Fruit fly (Drosophila melanogaster): ENCODE measurements around the gene RnpS1.

RnpS1 gene

dm6 chr3R:9596615-9597014 lies 44.8 kb downstream of the RnpS1 start:
- no peak for TF ChIP-seq toe (GFP tag; optimal IDR thresholded peaks at IDR 0.05)
- no peak for TF ChIP-seq CG12768 (GFP tag; optimal IDR thresholded peaks at IDR 0.05)
- no peak for TF ChIP-seq CG5204 (GFP tag; optimal IDR thresholded peaks at IDR 0.05)
- TF ChIP-seq CG7045 (GFP tag; optimal IDR thresholded peaks at IDR 0.05), result no peak
- TF ChIP-seq pad (GFP tag; optimal IDR thresholded peaks at IDR 0.05), result no peak
- TF ChIP-seq kay (GFP tag; ENCODE audit: borderline replicate concordance), result no peak
- TF ChIP-seq Crg-1 (GFP tag; optimal IDR thresholded peaks at IDR 0.05), result no peak
- TF ChIP-seq Hr96 (GFP tag; optimal IDR thresholded peaks at IDR 0.05), result no peak
- TF ChIP-seq Clk (GFP tag; optimal IDR thresholded peaks at IDR 0.05), result no peak
- no peak for TF ChIP-seq CG7101 (tag; optimal IDR thresholded peaks at IDR 0.05)
- TF ChIP-seq tj (GFP tag; optimal IDR thresholded peaks at IDR 0.05), result no peak
- TF ChIP-seq CG1620 (GFP tag; optimal IDR thresholded peaks at IDR 0.05), result no peak
- no peak for TF ChIP-seq cnc (optimal IDR thresholded peaks at IDR 0.05)
- TF ChIP-seq CG11617 (GFP tag; optimal IDR thresholded peaks at IDR 0.05), result no peak
- no peak for TF ChIP-seq bab1 (GFP tag; optimal IDR thresholded peaks at IDR 0.05)
- TF ChIP-seq CG14711 (tag; optimal IDR thresholded peaks at IDR 0.05), result no peak
- TF ChIP-seq CG33017 (tag; optimal IDR thresholded peaks at IDR 0.05), result no peak
- no peak for TF ChIP-seq Mnt (GFP tag; optimal IDR thresholded peaks at IDR 0.05)
- no peak for TF ChIP-seq cic (GFP tag; optimal IDR thresholded peaks at IDR 0.05)
- TF ChIP-seq ovo (GFP tag; optimal IDR thresholded peaks at IDR 0.05), result no peak

dm6 chr3R:9598099-9598498 lies 46.3 kb downstream of the RnpS1 start:
- TF ChIP-seq toe (GFP tag; optimal IDR thresholded peaks at IDR 0.05) (no peak), CG33017 (tag; optimal IDR thresholded peaks at IDR 0.05) (no peak), cnc (optimal IDR thresholded peaks at IDR 0.05) (no peak), pad (GFP tag; optimal IDR thresholded peaks at IDR 0.05) (no peak), CG1620 (GFP tag; optimal IDR thresholded peaks at IDR 0.05) (no peak), CG5204 (GFP tag; optimal IDR thresholded peaks at IDR 0.05) (no peak), CG7101 (tag; optimal IDR thresholded peaks at IDR 0.05) (no peak), ovo (GFP tag; optimal IDR thresholded peaks at IDR 0.05) (no peak)

- peak; percentile 40 for TF ChIP-seq tj (GFP tag; optimal IDR thresholded peaks at IDR 0.05)
- TF ChIP-seq CG1620 (GFP tag; optimal IDR thresholded peaks at IDR 0.05), result peak; percentile 6
- TF ChIP-seq kay (GFP tag; ENCODE audit: borderline replicate concordance), result peak; percentile 81
- peak; percentile 58 for TF ChIP-seq Clk (GFP tag; optimal IDR thresholded peaks at IDR 0.05)
- TF ChIP-seq Crg-1 (GFP tag; optimal IDR thresholded peaks at IDR 0.05), result peak; percentile 60
- TF ChIP-seq cnc (optimal IDR thresholded peaks at IDR 0.05), result no peak
- TF ChIP-seq CG11617 (GFP tag; optimal IDR thresholded peaks at IDR 0.05), result peak; percentile 82
- peak; percentile 82 for TF ChIP-seq CG33017 (tag; optimal IDR thresholded peaks at IDR 0.05)
- peak; percentile 56 for TF ChIP-seq pad (GFP tag; optimal IDR thresholded peaks at IDR 0.05)
- peak; percentile 37 for TF ChIP-seq bab1 (GFP tag; optimal IDR thresholded peaks at IDR 0.05)
- TF ChIP-seq CG12768 (GFP tag; optimal IDR thresholded peaks at IDR 0.05), result peak; percentile 83
- TF ChIP-seq cic (GFP tag; optimal IDR thresholded peaks at IDR 0.05), result peak; percentile 90
- TF ChIP-seq CG5204 (GFP tag; optimal IDR thresholded peaks at IDR 0.05), result no peak
- TF ChIP-seq CG14711 (tag; optimal IDR thresholded peaks at IDR 0.05), result peak; percentile 44
- no peak for TF ChIP-seq Hr96 (GFP tag; optimal IDR thresholded peaks at IDR 0.05)
- TF ChIP-seq CG7045 (GFP tag; optimal IDR thresholded peaks at IDR 0.05), result peak; percentile 90
- peak; percentile 49 for TF ChIP-seq toe (GFP tag; optimal IDR thresholded peaks at IDR 0.05)
- TF ChIP-seq ovo (GFP tag; optimal IDR thresholded peaks at IDR 0.05), result peak; percentile 54
- TF ChIP-seq CG7101 (tag; optimal IDR thresholded peaks at IDR 0.05), result peak; percentile 77
- TF ChIP-seq Mnt (GFP tag; optimal IDR thresholded peaks at IDR 0.05), result peak; percentile 44
These were observed 48.7 kb downstream of the RnpS1 start for dm6 chr3R:9600558-9600959.

dm6 chr3R:9601949-9602348 lies 50.1 kb downstream of the RnpS1 start:
- TF ChIP-seq CG12768 (GFP tag; optimal IDR thresholded peaks at IDR 0.05) (peak; percentile 10), Hr96 (GFP tag; optimal IDR thresholded peaks at IDR 0.05) (no peak), cic (GFP tag; optimal IDR thresholded peaks at IDR 0.05) (peak; percentile 36), ovo (GFP tag; optimal IDR thresholded peaks at IDR 0.05) (peak; percentile 15), kay (GFP tag; ENCODE audit: borderline replicate concordance) (peak; percentile 12), tj (GFP tag; optimal IDR thresholded peaks at IDR 0.05) (peak; percentile 33)
